Worm (Caenorhabditis elegans) whole organism, late embryonic: ENCODE measurements around the gene tsp-18.

Experiments used
- T23F11.4 ChIP-seq: fragments of 200-800 bp; sonication (Bioruptor generic); optimal IDR thresholded peaks from 2 replicates; lab custom pipeline; 2018; ENCODE audit warnings: mild to moderate bottlenecking, missing genetic modification characterization, missing compliant biosample characterization
- ceh-45 ChIP-seq: fragments of 200-800 bp; sonication (Bioruptor generic); IDR thresholded peaks from 2 replicates; pipeline ENCODE4 v1.3.6; 2022; ENCODE audit warnings: missing genetic modification reagents, missing genetic modification characterization, missing compliant biosample characterization
- ceh-48 ChIP-seq: sonication (generic microtip); optimal IDR thresholded peaks from 2 replicates; lab custom pipeline; 2016; ENCODE audit warnings: missing genetic modification characterization, inconsistent platforms, missing compliant biosample characterization
- dmd-4 ChIP-seq: sonication (generic microtip); optimal IDR thresholded peaks from 2 replicates; lab custom pipeline; 2016; ENCODE audit warnings: borderline replicate concordance, missing genetic modification characterization, missing compliant biosample characterization
- pha-4 ChIP-seq: fragments of 150-350 bp; optimal IDR thresholded peaks from 2 replicates; lab custom pipeline; 2018; ENCODE audit warnings: missing biosample characterization, missing genetic modification reagents, missing genetic modification characterization
- pqm-1 ChIP-seq: sonication (generic microtip); optimal IDR thresholded peaks from 2 replicates; lab custom pipeline; 2016; ENCODE audit warnings: missing genetic modification characterization, missing compliant biosample characterization
- rnt-1 ChIP-seq: sonication (generic microtip); optimal IDR thresholded peaks from 2 replicates; lab custom pipeline; 2016; ENCODE audit warnings: missing genetic modification characterization, missing compliant biosample characterization
- unc-55 ChIP-seq: sonication (generic microtip); optimal IDR thresholded peaks from 2 replicates; lab custom pipeline; 2017; ENCODE audit warnings: missing biosample characterization, missing genetic modification reagents, missing genetic modification characterization

DNA sequence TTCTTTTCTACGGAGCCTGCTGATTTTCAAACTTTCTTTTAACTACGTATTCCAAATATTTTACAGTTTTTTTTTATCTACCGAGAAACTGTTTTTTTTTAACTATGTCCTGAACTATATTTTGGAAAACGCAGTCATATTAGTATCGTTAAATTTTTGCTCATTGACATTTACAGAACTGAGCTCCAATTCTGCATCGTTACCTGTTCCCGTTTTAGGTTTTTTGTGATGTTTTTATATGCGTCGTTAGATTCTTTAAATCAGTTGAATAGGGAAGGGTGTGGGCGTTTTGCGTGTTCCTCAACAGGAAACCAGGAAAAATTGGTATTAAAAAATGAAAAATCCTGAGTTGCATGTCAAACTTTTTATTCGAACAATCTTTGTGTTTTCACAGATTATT lies 11.5 kb upstream of the tsp-18 start:
- TF ChIP-seq dmd-4 (tag; lab: Kevin White, UChicago), result no peak
- TF ChIP-seq pha-4 (tag; lab: Kevin White, UChicago), result no peak
- TF ChIP-seq rnt-1 (tag; lab: Kevin White, UChicago), result no peak
- no peak for TF ChIP-seq unc-55 (GFP tag; lab: Kevin White, UChicago)
- TF ChIP-seq T23F11.4, result no peak
- no peak for TF ChIP-seq ceh-48 (tag; lab: Kevin White, UChicago)
- TF ChIP-seq pqm-1 (tag; lab: Kevin White, UChicago), result no peak
- TF ChIP-seq ceh-45 (GFP tag; lab: Robert Waterston, UW), result no peak
